Fruit fly (Drosophila melanogaster) whole organism, embryonic: Measurements from ENCODE around the gene dyw.

Source experiments
- B-H1 ChIP-seq: fragments of 200-800 bp; sonication (Bioruptor generic); IDR thresholded peaks from 3 replicates; pipeline ENCODE4 v1.3.6; 2022; ENCODE audit warnings: missing biosample characterization, missing genetic modification characterization
- CG5180 ChIP-seq: fragments of 200-800 bp; sonication (Bioruptor generic); optimal IDR thresholded peaks from 3 replicates; lab custom pipeline; 2017; ENCODE audit warnings: missing biosample characterization, missing genetic modification characterization, mild to moderate bottlenecking, moderate library complexity, missing genetic modification reagents
- D19B ChIP-seq: fragments of 200-800 bp; sonication (Bioruptor generic); optimal IDR thresholded peaks from 2 replicates; lab custom pipeline; 2017; ENCODE audit warnings: missing biosample characterization, mild to moderate bottlenecking, missing genetic modification characterization
- ac ChIP-seq: fragments of 200-800 bp; sonication (Bioruptor generic); optimal IDR thresholded peaks from 3 replicates; lab custom pipeline; 2017; ENCODE audit warnings: missing biosample characterization, mild to moderate bottlenecking, missing genetic modification characterization
- dmrt99B ChIP-seq: fragments of 200-800 bp; sonication (Bioruptor generic); optimal IDR thresholded peaks from 2 replicates; lab custom pipeline; 2018; ENCODE audit warnings: missing biosample characterization, mild to moderate bottlenecking, missing genetic modification characterization, moderate library complexity
- fd3F ChIP-seq: fragments of 200-800 bp; sonication (Bioruptor generic); optimal IDR thresholded peaks from 2 replicates; lab custom pipeline; 2018; ENCODE audit warnings: missing biosample characterization, mild to moderate bottlenecking, missing genetic modification characterization, moderate library complexity
- zf30C ChIP-seq: fragments of 200-800 bp; sonication (Bioruptor generic); optimal IDR thresholded peaks from 3 replicates; lab custom pipeline; 2018; ENCODE audit warnings: missing biosample characterization, mild to moderate bottlenecking, missing genetic modification characterization

DNA sequence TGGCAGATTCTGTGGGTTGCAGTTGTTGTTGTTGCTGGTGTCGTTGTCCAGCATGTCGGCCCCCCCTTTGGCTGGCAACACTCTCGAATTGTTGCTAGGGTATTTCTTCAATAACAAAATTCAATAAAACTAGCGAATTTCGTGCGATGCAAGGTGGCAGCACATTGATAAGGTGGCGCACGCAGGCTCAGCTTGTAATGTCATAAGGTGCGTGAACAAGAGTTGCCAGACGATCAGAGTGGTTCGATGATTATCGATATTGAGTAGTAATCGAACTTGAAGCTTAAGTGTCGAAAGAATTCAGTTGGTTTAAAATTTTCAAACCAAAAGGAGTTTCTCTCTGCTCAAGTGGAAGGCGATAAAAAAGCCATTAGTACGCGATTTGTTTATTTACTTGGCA lies 26.4 kb upstream of the dyw start, which contains the start of gene CG2701:
- no peak for TF ChIP-seq fd3F (GFP tag; lab: Kevin White, UChicago)
- no peak for TF ChIP-seq zf30C (GFP tag; lab: Kevin White, UChicago)
- no peak for TF ChIP-seq B-H1
- no peak for TF ChIP-seq CG5180 (GFP tag; lab: Kevin White, UChicago)
- TF ChIP-seq D19B (GFP tag; lab: Kevin White, UChicago), result no peak
- no peak for TF ChIP-seq ac (GFP tag; lab: Kevin White, UChicago)
- no peak for TF ChIP-seq dmrt99B
